Fruit fly (Drosophila melanogaster): ENCODE results near the gene CG31960.

dm6 chr2L:3777485-3777884 lies 7.3 kb upstream of the CG31960 start:
- TF ChIP-seq CTCF (optimal IDR thresholded peaks at IDR 0.05) (no peak), CG8478 (optimal IDR thresholded peaks at IDR 0.05) (no peak)

Data from S2 (cell line).